Fruit fly (Drosophila melanogaster) Kc167 (cell line): Measurements from ENCODE around the gene CG15602.
"Not testable (repeated sequence)": the region's sequence is repeated elsewhere in the genome, so short reads cannot be mapped to it uniquely, and the experiment has no call there.

Source experiments
- Myc ChIP-seq: fragments of >200 bp; optimal IDR thresholded peaks from 2 replicates; lab custom pipeline; 2017; ENCODE audit warnings: missing external identifiers
- Sin3A ChIP-seq: fragments of >200 bp; optimal IDR thresholded peaks from 2 replicates; lab custom pipeline; 2018; ENCODE audit warnings: missing external identifiers
- h ChIP-seq: fragments of >200 bp; optimal IDR thresholded peaks from 3 replicates; lab custom pipeline; 2018; ENCODE audit warnings: missing external identifiers
- insv ChIP-seq: fragments of >200 bp; optimal IDR thresholded peaks from 3 replicates; lab custom pipeline; 2018; ENCODE audit warnings: missing external identifiers
- psq ChIP-seq: fragments of >200 bp; optimal IDR thresholded peaks from 2 replicates; lab custom pipeline; 2017; ENCODE audit warnings: missing external identifiers
- ttk ChIP-seq: sonication (Bioruptor generic); optimal IDR thresholded peaks from 2 replicates; lab custom pipeline; 2017; ENCODE audit warnings: missing external identifiers

The CG15602 gene

dm6 chrX:15785429-15786239 is 13.6 kb upstream of the CG15602 start, which contains the start of the genes Paf-AHalpha and mRpS30:
Gene Paf-AHalpha (minus strand): TSS chrX:15785583.
Gene mRpS30 (plus strand): TSS chrX:15786047.
- no peak for TF ChIP-seq Myc (lab: Kevin White, UChicago)
- TF ChIP-seq psq (lab: Kevin White, UChicago): no peak
- no peak for TF ChIP-seq Sin3A (lab: Kevin White, UChicago)
- TF ChIP-seq ttk (lab: Kevin White, UChicago): no peak
- no peak for TF ChIP-seq h (lab: Kevin White, UChicago)
- TF ChIP-seq insv (lab: Kevin White, UChicago): no peak

dm6 chrX:15786242-15786641 is 13.0 kb upstream of the CG15602 start:
- TF ChIP-seq h (lab: Kevin White, UChicago) (no peak), Myc (lab: Kevin White, UChicago) (no peak), Sin3A (lab: Kevin White, UChicago) (no peak), psq (lab: Kevin White, UChicago) (no peak), insv (lab: Kevin White, UChicago) (no peak), ttk (lab: Kevin White, UChicago) (no peak)

- no peak for TF ChIP-seq Myc (lab: Kevin White, UChicago)
- no peak for TF ChIP-seq psq (lab: Kevin White, UChicago)
- no peak for TF ChIP-seq Sin3A (lab: Kevin White, UChicago)
- no peak for TF ChIP-seq h (lab: Kevin White, UChicago)
- no peak for TF ChIP-seq insv (lab: Kevin White, UChicago)
- no peak for TF ChIP-seq ttk (lab: Kevin White, UChicago)
Observed at dm6 chrX:15788235-15789187, 10.7 kb upstream of the CG15602 start, which contains the start of gene Rhp. Gene Rhp (plus strand): TSS chrX:15788897.

- TF ChIP-seq insv, Myc, psq (lab: Kevin White, UChicago): not testable (repeated sequence)
Observed at dm6 chrX:15795951-15796443, 3.2 kb upstream of the CG15602 start, which contains the start of gene sordd1. Gene sordd1 (minus strand): TSS chrX:15796028.

dm6 chrX:15802880-15803650 is 3.8 kb downstream of the CG15602 start:
- TF ChIP-seq h (lab: Kevin White, UChicago) (no peak), psq (lab: Kevin White, UChicago) (no peak), ttk (lab: Kevin White, UChicago) (no peak), Sin3A (lab: Kevin White, UChicago) (no peak), insv (lab: Kevin White, UChicago) (no peak), Myc (lab: Kevin White, UChicago) (no peak)

- TF ChIP-seq Myc (lab: Kevin White, UChicago) (no peak), ttk (lab: Kevin White, UChicago) (no peak), psq (lab: Kevin White, UChicago) (no peak), Sin3A (lab: Kevin White, UChicago) (no peak)
Observed at dm6 chrX:15803764-15804563, 4.7 kb downstream of the CG15602 start, which contains the start of the genes PGRP-LE and sd. Gene PGRP-LE (minus strand): TSS chrX:15803880. Gene sd (plus strand): TSS chrX:15804370.

- TF ChIP-seq h (lab: Kevin White, UChicago) (no peak), ttk (lab: Kevin White, UChicago) (no peak)
Observed at dm6 chrX:15804790-15805189, 5.6 kb downstream of the CG15602 start.

- TF ChIP-seq insv (lab: Kevin White, UChicago) (no peak), Sin3A (lab: Kevin White, UChicago) (no peak), h (lab: Kevin White, UChicago) (no peak), Myc (lab: Kevin White, UChicago) (no peak), ttk (lab: Kevin White, UChicago) (no peak), psq (lab: Kevin White, UChicago) (no peak)
Observed at dm6 chrX:15805523-15805922, 6.3 kb downstream of the CG15602 start.

dm6 chrX:15807915-15808314 is 8.7 kb downstream of the CG15602 start:
- TF ChIP-seq h (lab: Kevin White, UChicago): no peak
- no peak for TF ChIP-seq psq (lab: Kevin White, UChicago)
- no peak for TF ChIP-seq ttk (lab: Kevin White, UChicago)
- TF ChIP-seq Myc (lab: Kevin White, UChicago): no peak
- no peak for TF ChIP-seq insv (lab: Kevin White, UChicago)
- no peak for TF ChIP-seq Sin3A (lab: Kevin White, UChicago)
